Fruit fly (Drosophila melanogaster) whole organism, embryonic: Measurements from ENCODE around the gene Iru.

Source experiments
- Bdp1 ChIP-seq: fragments of 200-800 bp; sonication (Bioruptor generic); optimal IDR thresholded peaks from 3 replicates; lab custom pipeline; 2016; ENCODE audit warnings: missing biosample characterization, missing genetic modification characterization
- CG10959 ChIP-seq: fragments of 200-800 bp; sonication (Bioruptor generic); IDR thresholded peaks from 2 replicates; pipeline ENCODE4 v1.3.6; 2022; ENCODE audit warnings: missing biosample characterization, missing genetic modification characterization
- CG12299 ChIP-seq: fragments of 200-800 bp; sonication (Bioruptor generic); optimal IDR thresholded peaks from 2 replicates; lab custom pipeline; 2018; ENCODE audit warnings: missing biosample characterization, mild to moderate bottlenecking, missing genetic modification characterization
- CG12769 ChIP-seq: fragments of 200-800 bp; sonication (Bioruptor generic); optimal IDR thresholded peaks from 2 replicates; lab custom pipeline; 2019; ENCODE audit warnings: missing biosample characterization, mild to moderate bottlenecking, missing genetic modification characterization, moderate library complexity
- CG16813 ChIP-seq: fragments of 200-800 bp; sonication (Bioruptor generic); IDR thresholded peaks from 3 replicates; pipeline ENCODE4 v1.3.6; 2022; ENCODE audit warnings: missing biosample characterization, missing genetic modification characterization; ENCODE audit not compliant: partially characterized antibody
- CG17186 ChIP-seq: fragments of 200-800 bp; sonication (Bioruptor generic); optimal IDR thresholded peaks from 3 replicates; lab custom pipeline; 2017; ENCODE audit warnings: missing biosample characterization, missing genetic modification reagents, missing genetic modification characterization
- CG2116 ChIP-seq: fragments of 200-800 bp; sonication (Bioruptor generic); optimal IDR thresholded peaks from 3 replicates; lab custom pipeline; 2018; ENCODE audit warnings: missing biosample characterization, mild to moderate bottlenecking, missing genetic modification characterization
- CG31224 ChIP-seq: fragments of 200-800 bp; sonication (Bioruptor generic); IDR thresholded peaks from 2 replicates; pipeline ENCODE4 v1.3.6; 2022; ENCODE audit warnings: missing biosample characterization, missing genetic modification characterization
- CG31441 ChIP-seq: fragments of 200-800 bp; sonication (Bioruptor generic); IDR thresholded peaks from 2 replicates; pipeline ENCODE4 v1.3.6; 2022; ENCODE audit warnings: missing biosample characterization, missing genetic modification characterization
- CG34376 ChIP-seq: fragments of 200-800 bp; sonication (Bioruptor generic); optimal IDR thresholded peaks from 2 replicates; lab custom pipeline; 2018; ENCODE audit warnings: missing biosample characterization, mild to moderate bottlenecking, missing genetic modification characterization
- CG3847 ChIP-seq: fragments of 200-800 bp; sonication (Bioruptor generic); IDR thresholded peaks from 2 replicates; pipeline ENCODE4 v1.3.6; 2022; ENCODE audit warnings: missing biosample characterization, missing genetic modification characterization
- CG7556 ChIP-seq: fragments of 200-800 bp; sonication (Bioruptor generic); optimal IDR thresholded peaks from 2 replicates; lab custom pipeline; 2017; ENCODE audit warnings: missing biosample characterization, mild to moderate bottlenecking, missing genetic modification characterization
- CG7786 ChIP-seq: fragments of 200-800 bp; sonication (Bioruptor generic); optimal IDR thresholded peaks from 2 replicates; lab custom pipeline; 2016; ENCODE audit warnings: missing biosample characterization, missing genetic modification characterization
- CG8924 ChIP-seq: fragments of 200-800 bp; optimal IDR thresholded peaks from 3 replicates; lab custom pipeline; 2019; ENCODE audit warnings: missing biosample characterization, mild to moderate bottlenecking, missing genetic modification characterization, moderate library complexity
- CG9797 ChIP-seq: fragments of 200-800 bp; sonication (Bioruptor generic); optimal IDR thresholded peaks from 3 replicates; lab custom pipeline; 2018; ENCODE audit warnings: missing biosample characterization, mild to moderate bottlenecking, missing genetic modification characterization
- Dbx ChIP-seq: fragments of 200-800 bp; sonication (Bioruptor generic); IDR thresholded peaks from 3 replicates; pipeline ENCODE4 v1.3.6; 2022; ENCODE audit warnings: missing biosample characterization, missing genetic modification characterization
- Dll ChIP-seq: fragments of 200-800 bp; sonication (Bioruptor generic); IDR thresholded peaks from 4 replicates; pipeline ENCODE4 v1.3.6; 2022; ENCODE audit warnings: missing biosample characterization, missing genetic modification characterization; ENCODE audit not compliant: partially characterized antibody
- Hmx ChIP-seq: fragments of 200-800 bp; sonication (Bioruptor generic); optimal IDR thresholded peaks from 2 replicates; lab custom pipeline; 2016; ENCODE audit warnings: missing biosample characterization, missing genetic modification characterization
- Hr78 ChIP-seq, 2 experiments: fragments of 200-800 bp in 1 of 2; fragments of >200 bp in 1 of 2; sonication (Bioruptor generic) in 1 of 2; optimal IDR thresholded peaks; 2 replicates each; lab custom pipeline; 2017 to 2019; ENCODE audit warnings: missing biosample characterization in 2 of 2, missing genetic modification characterization in 2 of 2, mild to moderate bottlenecking in 1 of 2, moderate library complexity in 1 of 2
- MBD-R2 ChIP-seq: fragments of 200-800 bp; sonication (Bioruptor generic); IDR thresholded peaks from 2 replicates; pipeline ENCODE4 v1.3.6; 2022; ENCODE audit warnings: missing biosample characterization, missing genetic modification characterization
- MESR4 ChIP-seq: fragments of 200-800 bp; sonication (Bioruptor generic); optimal IDR thresholded peaks from 2 replicates; lab custom pipeline; 2018; ENCODE audit warnings: missing biosample characterization, mild to moderate bottlenecking, missing genetic modification characterization, moderate library complexity
- NFAT ChIP-seq: fragments of 200-800 bp; sonication (Bioruptor generic); IDR thresholded peaks from 2 replicates; pipeline ENCODE4 v1.3.6; 2022; ENCODE audit warnings: missing biosample characterization, missing genetic modification characterization
- Nf-YB ChIP-seq: fragments of 200-800 bp; sonication (Bioruptor generic); optimal IDR thresholded peaks from 3 replicates; lab custom pipeline; 2019; ENCODE audit warnings: missing biosample characterization, mild to moderate bottlenecking, missing genetic modification characterization, moderate library complexity
- YL-1 ChIP-seq: fragments of 200-800 bp; sonication (Bioruptor generic); optimal IDR thresholded peaks from 3 replicates; lab custom pipeline; 2017; ENCODE audit warnings: missing biosample characterization, mild to moderate bottlenecking, missing genetic modification characterization
- ac ChIP-seq: fragments of 200-800 bp; sonication (Bioruptor generic); optimal IDR thresholded peaks from 3 replicates; lab custom pipeline; 2017; ENCODE audit warnings: missing biosample characterization, mild to moderate bottlenecking, missing genetic modification characterization
- aop ChIP-seq: fragments of 200-800 bp; sonication (Bioruptor generic); IDR thresholded peaks from 2 replicates; pipeline ENCODE4 v1.3.6; 2022; ENCODE audit warnings: missing biosample characterization, missing genetic modification characterization
- ato ChIP-seq: fragments of 200-800 bp; sonication (Bioruptor generic); IDR thresholded peaks from 2 replicates; pipeline ENCODE4 v1.3.6; 2022; ENCODE audit warnings: missing biosample characterization, missing genetic modification characterization; ENCODE audit not compliant: partially characterized antibody
- bigmax ChIP-seq: fragments of 200-800 bp; sonication (Bioruptor generic); optimal IDR thresholded peaks from 2 replicates; lab custom pipeline; 2018; ENCODE audit warnings: missing biosample characterization, mild to moderate bottlenecking, missing genetic modification characterization
- chif ChIP-seq, 2 experiments: fragments of 200-800 bp; sonication (Bioruptor generic); optimal IDR thresholded peaks; 3 replicates each; lab custom pipeline; 2016; ENCODE audit warnings: missing biosample characterization in 2 of 2, missing genetic modification characterization in 2 of 2
- chinmo ChIP-seq: fragments of 200-800 bp; sonication (Bioruptor generic); IDR thresholded peaks from 4 replicates; pipeline ENCODE4 v1.3.6; 2022; ENCODE audit warnings: missing biosample characterization, missing genetic modification characterization; ENCODE audit not compliant: partially characterized antibody
- fd3F ChIP-seq: fragments of 200-800 bp; sonication (Bioruptor generic); optimal IDR thresholded peaks from 2 replicates; lab custom pipeline; 2018; ENCODE audit warnings: missing biosample characterization, mild to moderate bottlenecking, missing genetic modification characterization, moderate library complexity
- fd64A ChIP-seq: fragments of 200-800 bp; sonication (Bioruptor generic); optimal IDR thresholded peaks from 3 replicates; lab custom pipeline; 2018; ENCODE audit warnings: missing biosample characterization, mild to moderate bottlenecking, missing genetic modification characterization
- ftz-f1 ChIP-seq: fragments of 200-800 bp; sonication (Bioruptor generic); optimal IDR thresholded peaks from 2 replicates; lab custom pipeline; 2016; ENCODE audit warnings: missing biosample characterization, missing genetic modification characterization
- gfzf ChIP-seq: fragments of 200-800 bp; sonication (Bioruptor generic); optimal IDR thresholded peaks from 2 replicates; lab custom pipeline; 2016; ENCODE audit warnings: missing biosample characterization, mild to moderate bottlenecking, missing genetic modification characterization, moderate library complexity
- grau ChIP-seq: fragments of 200-800 bp; optimal IDR thresholded peaks from 3 replicates; lab custom pipeline; 2019; ENCODE audit warnings: missing biosample characterization, mild to moderate bottlenecking, missing genetic modification characterization, moderate library complexity
- insv ChIP-seq, 2 experiments: fragments of 200-800 bp; sonication (Bioruptor generic); optimal IDR thresholded peaks; 3 replicates each; lab custom pipeline; 2016 to 2018; ENCODE audit warnings: missing biosample characterization in 2 of 2, missing genetic modification characterization in 2 of 2
- jigr1 ChIP-seq: fragments of 200-800 bp; sonication (Bioruptor generic); IDR thresholded peaks from 3 replicates; pipeline ENCODE4 v1.3.6; 2022; ENCODE audit warnings: missing biosample characterization, missing genetic modification characterization
- nau ChIP-seq: fragments of 200-800 bp; sonication (Bioruptor generic); optimal IDR thresholded peaks from 3 replicates; lab custom pipeline; 2017; ENCODE audit warnings: missing biosample characterization, mild to moderate bottlenecking, missing genetic modification characterization, missing genetic modification reagents
- nmo ChIP-seq: fragments of 200-800 bp; sonication (Bioruptor generic); optimal IDR thresholded peaks from 2 replicates; lab custom pipeline; 2018; ENCODE audit warnings: missing biosample characterization, mild to moderate bottlenecking, missing genetic modification characterization, moderate library complexity
- pita ChIP-seq: fragments of 200-800 bp; sonication (Bioruptor generic); optimal IDR thresholded peaks from 2 replicates; lab custom pipeline; 2017; ENCODE audit warnings: missing biosample characterization, mild to moderate bottlenecking, missing genetic modification characterization
- pros ChIP-seq: fragments of 200-800 bp; sonication (Bioruptor generic); optimal IDR thresholded peaks from 3 replicates; lab custom pipeline; 2019; ENCODE audit warnings: missing biosample characterization, mild to moderate bottlenecking, missing genetic modification characterization, moderate library complexity
- pzg ChIP-seq: fragments of 200-800 bp; sonication (Bioruptor generic); optimal IDR thresholded peaks from 3 replicates; lab custom pipeline; 2018; ENCODE audit warnings: missing biosample characterization, mild to moderate bottlenecking, missing genetic modification characterization, moderate library complexity
- sens ChIP-seq: fragments of 200-800 bp; sonication (Bioruptor generic); peaks from one replicate; lab custom pipeline; 2016; ENCODE audit warnings: missing biosample characterization, missing genetic modification characterization
- seq ChIP-seq: fragments of 200-800 bp; sonication (Bioruptor generic); IDR thresholded peaks from 2 replicates; pipeline ENCODE4 v1.3.6; 2022; ENCODE audit warnings: missing biosample characterization, missing genetic modification characterization
- slou ChIP-seq: fragments of 200-800 bp; sonication (Bioruptor generic); optimal IDR thresholded peaks from 3 replicates; lab custom pipeline; 2016; ENCODE audit warnings: missing biosample characterization, missing genetic modification characterization
- stwl ChIP-seq: fragments of 200-800 bp; sonication (Bioruptor generic); optimal IDR thresholded peaks from 3 replicates; lab custom pipeline; 2018; ENCODE audit warnings: missing biosample characterization, mild to moderate bottlenecking, missing genetic modification characterization, moderate library complexity
- tin ChIP-seq: fragments of 200-800 bp; sonication (Bioruptor generic); optimal IDR thresholded peaks from 3 replicates; lab custom pipeline; 2016; ENCODE audit warnings: missing biosample characterization, missing genetic modification characterization

Gene Iru

dm6 chr3R:9014859-9015466 lies 8.7 kb downstream of the Iru start, which contains the start of the genes Kcmf1, Sf3b5 and CG11986 (continued):
- peak; percentile 22 for TF ChIP-seq YL-1
- no peak for TF ChIP-seq pita (GFP tag; lab: Kevin White, UChicago)
- TF ChIP-seq gfzf (GFP tag; lab: Kevin White, UChicago): peak; percentile 72
- TF ChIP-seq CG12769 (tag; lab: Kevin White, UChicago): no peak
- TF ChIP-seq CG12299: no peak
- TF ChIP-seq pzg (GFP tag; lab: Kevin White, UChicago): peak; percentile 36
- TF ChIP-seq CG2116 (GFP tag; lab: Kevin White, UChicago): peak; percentile 18
- no peak for TF ChIP-seq CG16813 (GFP tag; lab: Robert Waterston, UW)
- peak in 1 of 2 experiments; percentile 12 for TF ChIP-seq Hr78 (GFP tag; optimal IDR thresholded peaks at IDR 0.05; lab: Kevin White, UChicago)
- no peak for TF ChIP-seq CG7556 (GFP tag; lab: Kevin White, UChicago)
- no peak for TF ChIP-seq pros (GFP tag; lab: Kevin White, UChicago)
- TF ChIP-seq stwl: peak; percentile 5
- no peak for TF ChIP-seq grau (tag; lab: Kevin White, UChicago)
- TF ChIP-seq CG9797 (GFP tag; lab: Kevin White, UChicago): peak; percentile 74
- TF ChIP-seq MBD-R2 (GFP tag; lab: Robert Waterston, UW): no peak
- TF ChIP-seq Nf-YB (GFP tag; lab: Kevin White, UChicago): no peak
- TF ChIP-seq nmo (GFP tag; lab: Kevin White, UChicago): peak; percentile 17
- no peak for TF ChIP-seq NFAT
- TF ChIP-seq ftz-f1 (GFP tag; lab: Kevin White, UChicago): no peak
- TF ChIP-seq nau (GFP tag; lab: Kevin White, UChicago): no peak
- TF ChIP-seq Dll (GFP tag; lab: Robert Waterston, UW): no peak
- no peak for TF ChIP-seq seq (GFP tag; lab: Robert Waterston, UW)
- TF ChIP-seq CG8924 (tag; lab: Kevin White, UChicago): peak; percentile 20
- no peak for TF ChIP-seq jigr1 (GFP tag; lab: Robert Waterston, UW)
- TF ChIP-seq ato (GFP tag; lab: Robert Waterston, UW): no peak
- peak; percentile 49 for TF ChIP-seq MESR4
- no peak for TF ChIP-seq CG7786 (GFP tag; lab: Kevin White, UChicago)
- TF ChIP-seq insv (GFP tag; optimal IDR thresholded peaks at IDR 0.05; lab: Kevin White, UChicago): no peak
- no peak for TF ChIP-seq CG31441 (GFP tag; lab: Robert Waterston, UW)
- no peak for TF ChIP-seq chif (GFP tag; optimal IDR thresholded peaks at IDR 0.05; lab: Kevin White, UChicago)
- no peak for TF ChIP-seq CG31224
- TF ChIP-seq slou (GFP tag; lab: Kevin White, UChicago): no peak
- no peak for TF ChIP-seq bigmax
- no peak for TF ChIP-seq fd64A (GFP tag; lab: Kevin White, UChicago)
- TF ChIP-seq CG3847 (GFP tag; lab: Robert Waterston, UW): no peak
- peak; percentile 4 for TF ChIP-seq CG17186
- TF ChIP-seq aop: no peak
- no peak for TF ChIP-seq fd3F (GFP tag; lab: Kevin White, UChicago)
- no peak for TF ChIP-seq CG34376
- no peak for TF ChIP-seq ac (GFP tag; lab: Kevin White, UChicago)
- TF ChIP-seq tin (GFP tag; lab: Kevin White, UChicago): no peak
- TF ChIP-seq Dbx (GFP tag; lab: Robert Waterston, UW): no peak
- no peak for TF ChIP-seq Hmx (GFP tag; lab: Kevin White, UChicago)
- TF ChIP-seq sens: peak; percentile 57
- TF ChIP-seq Bdp1 (GFP tag; lab: Kevin White, UChicago): no peak
- TF ChIP-seq CG10959 (GFP tag; lab: Robert Waterston, UW): no peak
- TF ChIP-seq chinmo (GFP tag; lab: Robert Waterston, UW): no peak
